Worm (Caenorhabditis elegans): Measurements from ENCODE around the gene F28H7.2.

ce11 chrV:10721304-10721703, 26.4 kb upstream of the F28H7.2 start:
- TF ChIP-seq lsy-2 (tag; optimal IDR thresholded peaks at IDR 0.05) (peak in 1 of 2 experiments; percentile 1), fos-1 (tag; optimal IDR thresholded peaks at IDR 0.05) (no peak), pqm-1 (tag; optimal IDR thresholded peaks at IDR 0.05) (no peak), isw-1 (GFP tag; IDR thresholded peaks at IDR 0.05) (no peak)
